Worm (Caenorhabditis elegans): Measurements from ENCODE around the gene fbxa-3.
"Not testable (repeated sequence)": the region's sequence is repeated elsewhere in the genome, so short reads cannot be mapped to it uniquely, and the experiment has no call there.

The fbxa-3 gene

ce11 chrII:1831883-1832388, 11.3 kb upstream of the fbxa-3 start, which contains the start of gene math-39:
math-39 (plus strand) TSS chrII:1832338.
- TF ChIP-seq pqm-1 (tag; optimal IDR thresholded peaks at IDR 0.05): peak; percentile 40
- TF ChIP-seq cey-2 (tag; optimal IDR thresholded peaks at IDR 0.05; ENCODE audit: borderline replicate concordance, insufficient read depth): no peak
- peak; percentile 10 for TF ChIP-seq nhr-28 (tag; optimal IDR thresholded peaks at IDR 0.05)

ce11 chrII:1830182-1830682, 9.6 kb upstream of the fbxa-3 start, which contains the start of gene math-40:
math-40 (plus strand) TSS chrII:1830632.
- TF ChIP-seq F49E8.2 (tag; optimal IDR thresholded peaks at IDR 0.05; ENCODE audit: borderline replicate concordance) (no peak), Y5F2A.4 (GFP tag; optimal IDR thresholded peaks at IDR 0.05) (no peak), jun-1 (tag; optimal IDR thresholded peaks at IDR 0.05) (no peak), ces-1 (GFP tag; optimal IDR thresholded peaks at IDR 0.05) (no peak), zip-11 (GFP tag; IDR thresholded peaks at IDR 0.05) (no peak), pqm-1 (tag; optimal IDR thresholded peaks at IDR 0.05) (peak; percentile 63), dmd-6 (GFP tag; IDR thresholded peaks at IDR 0.05) (peak; percentile 19; the same call in 1 of the 2 replicates), T26A8.4 (GFP tag; IDR thresholded peaks at IDR 0.05) (no peak), gei-8 (GFP tag; optimal IDR thresholded peaks at IDR 0.05) (no peak)

ce11 chrII:1824329-1824728, 3.7 kb upstream of the fbxa-3 start, which contains the start of gene math-41:
math-41 (plus strand) TSS chrII:1824629.
- not testable (repeated sequence) for TF ChIP-seq snpc-4 (tag; optimal IDR thresholded peaks at IDR 0.05); ceh-82 (tag; optimal IDR thresholded peaks at IDR 0.05); gei-8 (GFP tag; optimal IDR thresholded peaks at IDR 0.05)

ce11 chrII:1823597-1823996, 2.9 kb upstream of the fbxa-3 start:
- TF ChIP-seq hlh-11 (tag; optimal IDR thresholded peaks at IDR 0.05) (peak; percentile 16), pqm-1 (tag; optimal IDR thresholded peaks at IDR 0.05) (peak; percentile 19), dmd-6 (GFP tag; IDR thresholded peaks at IDR 0.05) (peak; percentile 61), php-3 (GFP tag; IDR thresholded peaks at IDR 0.05) (0 out of 2 replicates have a peak, but pooled peaks have one; percentile 32)

- no peak for TF ChIP-seq nhr-76 (tag; optimal IDR thresholded peaks at IDR 0.05)
- TF ChIP-seq T26A8.4 (GFP tag; IDR thresholded peaks at IDR 0.05): no peak
- TF ChIP-seq dve-1 (tag; optimal IDR thresholded peaks at IDR 0.05; ENCODE audit: insufficient read depth): peak; percentile 84
- TF ChIP-seq tra-1 (GFP tag; IDR thresholded peaks at IDR 0.05): peak; percentile 92
- peak; percentile 95 for TF ChIP-seq hlh-11 (tag; optimal IDR thresholded peaks at IDR 0.05)
- peak; percentile 90 for TF ChIP-seq ztf-7 (tag; optimal IDR thresholded peaks at IDR 0.05)
- TF ChIP-seq mes-2 (tag; optimal IDR thresholded peaks at IDR 0.05; ENCODE audit: poor library complexity, severe bottlenecking): peak; percentile 47
- peak; percentile 14 for TF ChIP-seq mxl-3 (GFP tag; optimal IDR thresholded peaks at IDR 0.05)
- TF ChIP-seq ceh-82 (tag; optimal IDR thresholded peaks at IDR 0.05): no peak
- TF ChIP-seq nhr-48 (tag; optimal IDR thresholded peaks at IDR 0.05): peak; percentile 31
- no peak for TF ChIP-seq lim-7 (GFP tag; IDR thresholded peaks at IDR 0.05)
- no peak for TF ChIP-seq ceh-20 (GFP tag; IDR thresholded peaks at IDR 0.05)
- TF ChIP-seq mdl-1 (tag; optimal IDR thresholded peaks at IDR 0.05): peak in 1 of 2 experiments; percentile 59
- TF ChIP-seq dmd-6 (GFP tag; IDR thresholded peaks at IDR 0.05): peak; percentile 90
- TF ChIP-seq duxl-1 (tag; optimal IDR thresholded peaks at IDR 0.05; ENCODE audit: poor library complexity): peak; percentile 97
- TF ChIP-seq lin-29 (GFP tag; IDR thresholded peaks at IDR 0.05): no peak
- TF ChIP-seq nhr-77 (tag; optimal IDR thresholded peaks at IDR 0.05): peak; percentile 86
- no peak for TF ChIP-seq Y75B8A.6 (GFP tag; IDR thresholded peaks at IDR 0.05)
- peak; percentile 78 for TF ChIP-seq aha-1 (tag)
- peak; percentile 72 for TF ChIP-seq nhr-6 (tag; optimal IDR thresholded peaks at IDR 0.05)
- TF ChIP-seq F26F4.8 (GFP tag; conservative IDR thresholded peaks at IDR 0.05): no peak
- peak; percentile 44; the same call in 1 of the 2 replicates for TF ChIP-seq lin-1 (GFP tag; IDR thresholded peaks at IDR 0.05)
- TF ChIP-seq ceh-28 (tag; optimal IDR thresholded peaks at IDR 0.05): no peak
- peak; percentile 27 for TF ChIP-seq dpl-1 (GFP tag; optimal IDR thresholded peaks at IDR 0.05)
- no peak for TF ChIP-seq daf-16 (GFP tag; optimal IDR thresholded peaks at IDR 0.05)
- TF ChIP-seq daf-16 (tag; optimal IDR thresholded peaks at IDR 0.05): peak; percentile 92
- no peak for TF ChIP-seq F44E2.7 (GFP tag; IDR thresholded peaks at IDR 0.05)
- no peak for TF ChIP-seq F37D6.2 (tag; optimal IDR thresholded peaks at IDR 0.05)
- TF ChIP-seq nhr-237 (tag; optimal IDR thresholded peaks at IDR 0.05): no peak
- TF ChIP-seq cey-2 (tag; optimal IDR thresholded peaks at IDR 0.05; ENCODE audit: borderline replicate concordance, insufficient read depth): no peak
Measured at ce11 chrII:1819944-1820570, 617 bp downstream of the fbxa-3 start, which contains the start of gene fbxc-19. fbxc-19 (plus strand) TSS chrII:1820479.

Measured in whole organism, L4 larva.